Worm (Caenorhabditis elegans): ENCODE results near the gene algn-8.

The algn-8 gene

DNA sequence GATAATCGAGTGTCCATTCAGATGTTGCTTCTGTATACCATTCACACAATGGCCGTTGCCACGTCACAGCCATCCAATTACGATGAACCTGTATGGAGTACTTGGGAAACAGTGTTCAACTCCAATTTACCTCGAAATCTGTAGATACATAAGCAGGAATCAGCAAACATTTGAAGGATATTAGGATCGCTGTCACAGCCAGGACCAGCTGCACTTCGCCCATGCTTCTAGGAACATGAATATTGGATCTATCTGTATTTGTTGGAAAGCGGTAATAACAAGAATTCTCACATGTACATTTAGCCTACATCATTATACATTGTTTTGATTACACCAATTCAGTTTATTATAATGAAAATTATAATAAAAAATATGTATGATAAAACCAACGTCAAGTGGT lies at the start of gene algn-8:
algn-8 (minus strand) TSS at position 227 of the 400 bp plus-strand sequence.
- no peak for TF ChIP-seq nhr-11 (tag; optimal IDR thresholded peaks at IDR 0.05)
- no peak for TF ChIP-seq elt-4 (tag; optimal IDR thresholded peaks at IDR 0.05)
- no peak for TF ChIP-seq T23F11.4 (GFP tag; optimal IDR thresholded peaks at IDR 0.05)
- no peak for TF ChIP-seq ceh-45 (GFP tag; IDR thresholded peaks at IDR 0.05)
- no peak for TF ChIP-seq unc-86 (tag; optimal IDR thresholded peaks at IDR 0.05)
- TF ChIP-seq rnt-1 (tag; optimal IDR thresholded peaks at IDR 0.05), result no peak
- TF ChIP-seq eyg-1 (tag; optimal IDR thresholded peaks at IDR 0.05), result no peak
- TF ChIP-seq hlh-13 (GFP tag; optimal IDR thresholded peaks at IDR 0.05), result no peak
- TF ChIP-seq ceh-9 (tag; optimal IDR thresholded peaks at IDR 0.05), result no peak
- no peak for TF ChIP-seq unc-42 (tag; optimal IDR thresholded peaks at IDR 0.05)
- TF ChIP-seq ceh-22 (tag; optimal IDR thresholded peaks at IDR 0.05), result no peak
- no peak for TF ChIP-seq ama-1 (optimal IDR thresholded peaks at IDR 0.05)
- TF ChIP-seq nfya-1 (tag; optimal IDR thresholded peaks at IDR 0.05), result no peak
- TF ChIP-seq hlh-30 (tag; optimal IDR thresholded peaks at IDR 0.05; ENCODE audit: insufficient read depth), result no peak
- TF ChIP-seq ceh-48 (tag; optimal IDR thresholded peaks at IDR 0.05), result no peak
- no peak for TF ChIP-seq pax-1 (tag; optimal IDR thresholded peaks at IDR 0.05)
- TF ChIP-seq hlh-6 (tag; optimal IDR thresholded peaks at IDR 0.05), result no peak
- TF ChIP-seq F13H6.1 (tag; optimal IDR thresholded peaks at IDR 0.05), result no peak
- TF ChIP-seq ttx-3 (tag; optimal IDR thresholded peaks at IDR 0.05), result no peak
- no peak for TF ChIP-seq hlh-15 (tag; optimal IDR thresholded peaks at IDR 0.05)

ce11 chrII:9935664-9936063 lies 49.4 kb upstream of the algn-8 start:
- no peak for TF ChIP-seq unc-55 (GFP tag; optimal IDR thresholded peaks at IDR 0.05)
- TF ChIP-seq ceh-2 (tag; optimal IDR thresholded peaks at IDR 0.05), result no peak
- TF ChIP-seq dmd-4 (tag; optimal IDR thresholded peaks at IDR 0.05; ENCODE audit: borderline replicate concordance), result no peak
- TF ChIP-seq lin-11 (tag; optimal IDR thresholded peaks at IDR 0.05), result no peak
- TF ChIP-seq ttx-3 (tag; optimal IDR thresholded peaks at IDR 0.05), result no peak
- TF ChIP-seq ceh-14 (tag; optimal IDR thresholded peaks at IDR 0.05), result no peak
- no peak for TF ChIP-seq ahr-1 (tag; optimal IDR thresholded peaks at IDR 0.05)
- TF ChIP-seq nhr-11 (tag; optimal IDR thresholded peaks at IDR 0.05), result no peak
- TF ChIP-seq ref-2 (tag; optimal IDR thresholded peaks at IDR 0.05), result no peak
- TF ChIP-seq nhr-232 (tag; optimal IDR thresholded peaks at IDR 0.05), result no peak
- no peak for TF ChIP-seq K09A11.1 (tag; optimal IDR thresholded peaks at IDR 0.05; ENCODE audit: insufficient read depth)
- no peak for TF ChIP-seq fax-1 (tag; optimal IDR thresholded peaks at IDR 0.05)
- TF ChIP-seq syd-9 (tag; optimal IDR thresholded peaks at IDR 0.05), result no peak
- no peak for TF ChIP-seq pha-2 (tag; optimal IDR thresholded peaks at IDR 0.05)

DNA sequence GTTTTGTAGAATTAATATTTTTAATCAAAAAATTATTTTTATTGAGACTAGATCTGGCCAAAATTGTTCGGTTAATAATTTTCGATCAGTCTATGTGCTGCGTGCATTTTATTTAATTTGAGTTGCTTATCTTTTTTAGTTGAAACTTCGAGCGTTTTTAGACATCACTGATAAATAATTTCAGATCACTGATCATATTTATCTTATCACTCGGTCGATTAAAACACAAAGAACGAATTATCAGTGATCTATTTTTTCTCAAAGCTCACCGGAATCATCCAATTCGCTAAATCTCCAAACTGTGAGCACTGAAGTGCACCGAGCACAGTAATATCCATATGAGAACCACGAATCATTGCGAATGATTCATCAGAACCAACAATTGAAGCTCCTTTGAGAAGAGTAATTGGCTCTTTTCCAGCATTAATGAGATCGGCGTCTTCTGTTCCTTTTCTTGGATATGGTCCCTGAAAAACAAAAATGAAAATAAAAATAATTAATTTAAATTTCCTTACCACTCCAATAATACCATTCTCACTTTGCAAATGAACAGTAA lies 48.9 kb upstream of the algn-8 start:
- TF ChIP-seq ref-2 (tag; optimal IDR thresholded peaks at IDR 0.05) (no peak), elt-2 (tag; optimal IDR thresholded peaks at IDR 0.05) (peak; percentile 61)

DNA sequence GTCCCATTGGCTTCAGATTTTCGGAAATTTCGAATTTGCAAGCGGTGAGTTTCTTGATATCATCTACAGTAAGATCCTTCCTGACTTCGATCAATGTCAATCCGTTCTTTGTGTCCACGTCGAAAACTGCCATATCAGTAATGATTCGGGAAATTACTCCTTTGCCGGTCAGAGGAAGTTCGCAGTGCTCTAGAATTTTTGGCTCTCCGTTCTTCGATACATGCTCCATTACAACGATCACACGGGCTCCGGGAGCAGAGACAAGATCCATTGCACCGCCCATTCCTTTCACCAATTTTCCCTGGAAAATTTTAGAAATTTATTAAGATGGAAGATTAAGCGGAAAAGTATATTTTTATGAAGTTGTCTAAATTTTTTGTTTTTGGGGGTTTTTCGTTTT lies 48.3 kb upstream of the algn-8 start:
- TF ChIP-seq syd-9 (tag; optimal IDR thresholded peaks at IDR 0.05) (no peak), pag-3 (tag; optimal IDR thresholded peaks at IDR 0.05; ENCODE audit: borderline replicate concordance) (no peak), hlh-30 (tag; optimal IDR thresholded peaks at IDR 0.05; ENCODE audit: insufficient read depth) (no peak), lin-11 (tag; optimal IDR thresholded peaks at IDR 0.05) (no peak), nhr-11 (tag; optimal IDR thresholded peaks at IDR 0.05) (no peak), hlh-13 (GFP tag; optimal IDR thresholded peaks at IDR 0.05) (no peak), nhr-232 (tag; optimal IDR thresholded peaks at IDR 0.05) (no peak), ztf-16 (tag; optimal IDR thresholded peaks at IDR 0.05) (no peak), pros-1 (tag; optimal IDR thresholded peaks at IDR 0.05) (no peak), ceh-22 (tag; optimal IDR thresholded peaks at IDR 0.05) (no peak), che-1 (tag; optimal IDR thresholded peaks at IDR 0.05) (no peak), lim-6 (tag; optimal IDR thresholded peaks at IDR 0.05) (no peak), pat-9 (tag; optimal IDR thresholded peaks at IDR 0.05) (no peak), ceh-48 (tag; optimal IDR thresholded peaks at IDR 0.05) (no peak), ceh-18 (tag; optimal IDR thresholded peaks at IDR 0.05) (no peak)

All from whole organism, late embryonic.